Worm (Caenorhabditis elegans): ENCODE measurements around the gene nspg-4.

Gene nspg-4

DNA sequence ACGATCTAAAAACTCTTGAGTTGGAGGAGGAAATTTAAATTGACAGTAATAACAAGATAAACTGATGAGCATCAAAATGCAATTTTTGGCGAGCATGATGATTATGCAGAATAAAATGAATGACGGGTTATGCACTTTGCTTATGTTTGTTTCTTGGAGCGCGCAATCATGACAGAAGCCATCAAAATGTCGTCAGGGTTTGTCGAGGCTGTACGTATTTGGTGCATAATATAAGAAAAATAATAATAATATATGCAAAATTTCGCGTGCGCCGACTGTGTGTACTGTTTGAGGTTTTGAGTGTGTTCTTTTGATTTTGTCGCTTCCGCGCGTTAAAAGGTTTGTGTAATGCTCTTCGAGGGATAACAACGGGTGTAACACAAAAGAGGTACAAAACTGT lies at the start of gene nspg-4:
nspg-4 (minus strand) TSS at position 101 of the 400 bp plus-strand sequence.
- no peak for TF ChIP-seq nhr-10 (tag; optimal IDR thresholded peaks at IDR 0.05)
- TF ChIP-seq fos-1 (tag; optimal IDR thresholded peaks at IDR 0.05) = no peak
- no peak for TF ChIP-seq ceh-82 (tag; optimal IDR thresholded peaks at IDR 0.05)
- TF ChIP-seq nhr-23 (tag; optimal IDR thresholded peaks at IDR 0.05) = no peak
- TF ChIP-seq nhr-25 (tag; optimal IDR thresholded peaks at IDR 0.05) = no peak
- TF ChIP-seq crh-2 (tag; optimal IDR thresholded peaks at IDR 0.05) = no peak
- TF ChIP-seq ama-1 (optimal IDR thresholded peaks at IDR 0.05) = no peak
- no peak for TF ChIP-seq sma-9 (GFP tag; optimal IDR thresholded peaks at IDR 0.05)
- TF ChIP-seq sma-9 (tag; optimal IDR thresholded peaks at IDR 0.05) = no peak

ce11 chrX:3399917-3400316 lies 49.7 kb upstream of the nspg-4 start, which contains the start of gene cht-1:
Gene cht-1 (minus strand): TSS chrX:3400017.
- TF ChIP-seq skn-1 (tag; optimal IDR thresholded peaks at IDR 0.05) = no peak
- no peak for TF ChIP-seq nhr-77 (tag; optimal IDR thresholded peaks at IDR 0.05)
- no peak for TF ChIP-seq zag-1 (tag; optimal IDR thresholded peaks at IDR 0.05)
- TF ChIP-seq crh-2 (tag; optimal IDR thresholded peaks at IDR 0.05) = no peak
- TF ChIP-seq alr-1 (tag; optimal IDR thresholded peaks at IDR 0.05) = no peak
- TF ChIP-seq ZK546.5 (tag; optimal IDR thresholded peaks at IDR 0.05) = no peak
- no peak for TF ChIP-seq ztf-1 (GFP tag; conservative IDR thresholded peaks at IDR 0.05)
- TF ChIP-seq blmp-1 (tag; optimal IDR thresholded peaks at IDR 0.05; ENCODE audit: insufficient read depth) = no peak
- TF ChIP-seq Y55F3AM.14 (GFP tag; optimal IDR thresholded peaks at IDR 0.05) = no peak
- TF ChIP-seq C34F6.9 (tag; optimal IDR thresholded peaks at IDR 0.05) = no peak
- TF ChIP-seq nhr-10 (tag; optimal IDR thresholded peaks at IDR 0.05) = no peak
- no peak for TF ChIP-seq nhr-237 (tag; optimal IDR thresholded peaks at IDR 0.05)
- no peak for TF ChIP-seq lin-39 (tag; optimal IDR thresholded peaks at IDR 0.05)
- TF ChIP-seq unc-62 (GFP tag; optimal IDR thresholded peaks at IDR 0.05) = no peak
- TF ChIP-seq nhr-129 (tag; optimal IDR thresholded peaks at IDR 0.05) = no peak
- no peak for TF ChIP-seq elt-3 (tag; optimal IDR thresholded peaks at IDR 0.05)
- no peak for TF ChIP-seq ama-1 (optimal IDR thresholded peaks at IDR 0.05)
- no peak for TF ChIP-seq nhr-23 (tag; optimal IDR thresholded peaks at IDR 0.05)
- TF ChIP-seq fos-1 (tag; optimal IDR thresholded peaks at IDR 0.05) = no peak

- TF ChIP-seq mab-5 (tag; optimal IDR thresholded peaks at IDR 0.05) = no peak
- TF ChIP-seq egl-27 (tag; optimal IDR thresholded peaks at IDR 0.05) = no peak
- TF ChIP-seq nhr-11 (tag; optimal IDR thresholded peaks at IDR 0.05) = no peak
- TF ChIP-seq blmp-1 (tag; optimal IDR thresholded peaks at IDR 0.05; ENCODE audit: insufficient read depth) = no peak
- peak; percentile 19 for TF ChIP-seq elt-1 (tag; optimal IDR thresholded peaks at IDR 0.05)
- no peak for TF ChIP-seq ztf-11 (tag; optimal IDR thresholded peaks at IDR 0.05)
Measured at ce11 chrX:3396735-3397134, 46.5 kb upstream of the nspg-4 start.

DNA sequence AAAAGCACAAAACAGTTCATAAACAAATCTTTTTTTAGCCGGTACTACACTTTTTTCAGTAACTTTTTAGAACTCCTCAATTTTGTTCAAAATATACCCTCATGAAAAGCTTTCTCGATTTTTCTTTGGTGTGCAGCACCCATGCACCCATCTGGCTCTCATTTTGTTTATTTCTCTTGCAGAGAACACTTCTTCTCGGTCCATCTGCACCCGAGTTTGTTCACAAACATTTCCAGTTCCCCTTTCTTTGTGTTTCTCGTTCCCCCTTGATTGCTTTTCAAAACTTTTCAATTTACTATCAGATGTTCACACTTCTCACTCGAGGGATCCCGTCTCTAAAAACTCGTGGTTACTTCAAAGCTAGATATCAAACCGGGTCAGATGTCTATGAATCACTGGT lies 43.4 kb upstream of the nspg-4 start, which contains the start of gene slcf-2:
slcf-2 (plus strand) TSS at position 301 of the 400 bp plus-strand sequence.
- no peak for TF ChIP-seq sem-4 (tag; optimal IDR thresholded peaks at IDR 0.05)
- no peak for TF ChIP-seq sma-3 (GFP tag; optimal IDR thresholded peaks at IDR 0.05)
- no peak for TF ChIP-seq ama-1 (optimal IDR thresholded peaks at IDR 0.05)
- TF ChIP-seq snpc-4 (tag; optimal IDR thresholded peaks at IDR 0.05) = no peak
- no peak for TF ChIP-seq nhr-10 (tag; optimal IDR thresholded peaks at IDR 0.05)
- no peak for TF ChIP-seq mdl-1 (tag; optimal IDR thresholded peaks at IDR 0.05)
- no peak for TF ChIP-seq zag-1 (tag; optimal IDR thresholded peaks at IDR 0.05)

- no peak for TF ChIP-seq lin-39 (tag; optimal IDR thresholded peaks at IDR 0.05)
- no peak for TF ChIP-seq fos-1 (tag; optimal IDR thresholded peaks at IDR 0.05)
- TF ChIP-seq unc-62 (GFP tag; optimal IDR thresholded peaks at IDR 0.05) = no peak
- no peak for TF ChIP-seq blmp-1 (tag; optimal IDR thresholded peaks at IDR 0.05; ENCODE audit: insufficient read depth)
- no peak for TF ChIP-seq ZK546.5 (tag; optimal IDR thresholded peaks at IDR 0.05)
- no peak for TF ChIP-seq sem-4 (tag; optimal IDR thresholded peaks at IDR 0.05)
- no peak for TF ChIP-seq elt-3 (tag; optimal IDR thresholded peaks at IDR 0.05)
Measured at ce11 chrX:3385362-3385761, 35.2 kb upstream of the nspg-4 start, which contains the start of gene acp-1. Gene acp-1 (minus strand): TSS chrX:3385462.

DNA sequence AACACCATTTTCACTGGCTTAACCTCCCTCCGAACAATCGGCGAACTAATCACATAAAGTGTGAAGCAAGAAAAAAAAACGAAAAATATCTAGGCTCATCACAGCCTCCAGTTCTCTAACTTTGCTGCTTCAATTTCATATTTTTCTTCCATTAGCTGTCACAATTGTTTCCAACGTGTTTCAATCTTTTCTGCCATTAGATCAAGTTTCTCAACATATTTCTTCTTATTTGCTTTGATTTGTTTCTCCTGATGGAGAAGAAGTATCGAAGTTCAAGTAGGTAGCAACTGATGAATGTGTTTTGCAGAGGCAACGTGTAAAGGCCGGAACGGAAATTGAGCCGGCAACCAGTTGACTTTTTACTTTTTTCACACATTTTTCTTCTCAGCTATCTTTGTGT lies 30.0 kb upstream of the nspg-4 start, which contains the start of gene ZK563.7:
ZK563.7 (plus strand) TSS at position 301 of the 400 bp plus-strand sequence.
- TF ChIP-seq nhr-12 (tag; optimal IDR thresholded peaks at IDR 0.05) = no peak
- TF ChIP-seq unc-39 (tag; optimal IDR thresholded peaks at IDR 0.05) = no peak
- no peak for TF ChIP-seq nhr-11 (tag; optimal IDR thresholded peaks at IDR 0.05)
- no peak for TF ChIP-seq C34F6.9 (tag; optimal IDR thresholded peaks at IDR 0.05)
- no peak for TF ChIP-seq snpc-4 (tag; optimal IDR thresholded peaks at IDR 0.05)
- no peak for TF ChIP-seq crh-2 (tag; optimal IDR thresholded peaks at IDR 0.05)
- no peak for TF ChIP-seq mab-5 (tag; optimal IDR thresholded peaks at IDR 0.05)
- no peak for TF ChIP-seq egl-27 (tag; optimal IDR thresholded peaks at IDR 0.05)
- TF ChIP-seq ama-1 (optimal IDR thresholded peaks at IDR 0.05) = no peak
- no peak for TF ChIP-seq ceh-82 (tag; optimal IDR thresholded peaks at IDR 0.05)

All from whole organism, L2 larva.